Fruit fly (Drosophila melanogaster) whole organism, embryonic: ENCODE results near the gene trr.
A peak's percentile ranks its signal among the peaks of the same experiment; 100 is the strongest.

Experiments
- CG10543 ChIP-seq: fragments of 200-800 bp; sonication (Bioruptor generic); optimal IDR thresholded peaks from 3 replicates; lab custom pipeline; 2017; ENCODE audit warnings: missing biosample characterization, mild to moderate bottlenecking, missing genetic modification characterization, moderate library complexity
- CG10959 ChIP-seq: fragments of 200-800 bp; sonication (Bioruptor generic); IDR thresholded peaks from 2 replicates; pipeline ENCODE4 v1.3.6; 2022; ENCODE audit warnings: missing biosample characterization, missing genetic modification characterization
- CG14710 ChIP-seq: fragments of 200-800 bp; sonication (Bioruptor generic); optimal IDR thresholded peaks from 3 replicates; lab custom pipeline; 2019; ENCODE audit warnings: missing biosample characterization, mild to moderate bottlenecking, missing genetic modification characterization, moderate library complexity
- CG14965 ChIP-seq: fragments of 200-800 bp; sonication (Bioruptor generic); optimal IDR thresholded peaks from 2 replicates; lab custom pipeline; 2016; ENCODE audit warnings: missing biosample characterization, missing genetic modification characterization, borderline replicate concordance
- CG15696 ChIP-seq: fragments of 200-800 bp; sonication (Bioruptor generic); optimal IDR thresholded peaks from 2 replicates; lab custom pipeline; 2019; ENCODE audit warnings: missing biosample characterization, mild to moderate bottlenecking, missing genetic modification characterization, moderate library complexity
- CG16815 ChIP-seq: fragments of 200-800 bp; sonication (Bioruptor generic); optimal IDR thresholded peaks from 3 replicates; lab custom pipeline; 2017; ENCODE audit warnings: missing biosample characterization, mild to moderate bottlenecking, missing genetic modification characterization
- CG16863 ChIP-seq: fragments of 200-800 bp; sonication (Bioruptor generic); optimal IDR thresholded peaks from 3 replicates; lab custom pipeline; 2016; ENCODE audit warnings: missing biosample characterization, missing genetic modification characterization
- CG17802 ChIP-seq: fragments of 200-800 bp; sonication (Bioruptor generic); optimal IDR thresholded peaks from 2 replicates; lab custom pipeline; 2018; ENCODE audit warnings: missing biosample characterization, mild to moderate bottlenecking, missing genetic modification characterization, moderate library complexity
- CG1792 ChIP-seq: fragments of 200-800 bp; sonication (Bioruptor generic); optimal IDR thresholded peaks from 2 replicates; lab custom pipeline; 2016; ENCODE audit warnings: missing biosample characterization, missing genetic modification characterization
- CG18619 ChIP-seq: fragments of 200-800 bp; sonication (Bioruptor generic); optimal IDR thresholded peaks from 3 replicates; lab custom pipeline; 2017; ENCODE audit warnings: missing biosample characterization, mild to moderate bottlenecking, missing genetic modification characterization
- CG2678 ChIP-seq: fragments of 200-800 bp; sonication (Bioruptor generic); optimal IDR thresholded peaks from 3 replicates; lab custom pipeline; 2019; ENCODE audit warnings: missing biosample characterization, mild to moderate bottlenecking, missing genetic modification characterization, moderate library complexity
- CG31224 ChIP-seq: fragments of 200-800 bp; sonication (Bioruptor generic); IDR thresholded peaks from 2 replicates; pipeline ENCODE4 v1.3.6; 2022; ENCODE audit warnings: missing biosample characterization, missing genetic modification characterization
- CG31441 ChIP-seq: fragments of 200-800 bp; sonication (Bioruptor generic); IDR thresholded peaks from 2 replicates; pipeline ENCODE4 v1.3.6; 2022; ENCODE audit warnings: missing biosample characterization, missing genetic modification characterization
- CG34376 ChIP-seq: fragments of 200-800 bp; sonication (Bioruptor generic); optimal IDR thresholded peaks from 2 replicates; lab custom pipeline; 2018; ENCODE audit warnings: missing biosample characterization, mild to moderate bottlenecking, missing genetic modification characterization
- CG4328 ChIP-seq: fragments of 200-800 bp; sonication (Bioruptor generic); optimal IDR thresholded peaks from 3 replicates; lab custom pipeline; 2017; ENCODE audit warnings: missing biosample characterization, missing genetic modification reagents, missing genetic modification characterization
- CG5245 ChIP-seq: fragments of 200-800 bp; sonication (Bioruptor generic); optimal IDR thresholded peaks from 3 replicates; lab custom pipeline; 2016; ENCODE audit warnings: missing biosample characterization, missing genetic modification characterization
- CG6791 ChIP-seq: fragments of 200-800 bp; sonication (Bioruptor generic); IDR thresholded peaks from 3 replicates; pipeline ENCODE4 v1.3.6; 2022; ENCODE audit warnings: missing biosample characterization, missing genetic modification characterization; ENCODE audit not compliant: partially characterized antibody
- CG8089 ChIP-seq: fragments of 200-800 bp; sonication (Bioruptor generic); optimal IDR thresholded peaks from 3 replicates; lab custom pipeline; 2016; ENCODE audit warnings: missing biosample characterization, missing genetic modification characterization
- Deaf1 ChIP-seq: fragments of 200-800 bp; optimal IDR thresholded peaks from 3 replicates; lab custom pipeline; 2019; ENCODE audit warnings: missing biosample characterization, mild to moderate bottlenecking, missing genetic modification characterization, moderate library complexity
- Doc2 ChIP-seq: fragments of 200-800 bp; sonication (Bioruptor generic); IDR thresholded peaks from 2 replicates; pipeline ENCODE4 v1.3.6; 2022; ENCODE audit warnings: missing biosample characterization, missing genetic modification characterization
- Hand ChIP-seq: fragments of 200-800 bp; sonication (Bioruptor generic); optimal IDR thresholded peaks from 2 replicates; lab custom pipeline; 2017; ENCODE audit warnings: mild to moderate bottlenecking, missing biosample characterization, missing genetic modification reagents, missing genetic modification characterization
- HmgD ChIP-seq: fragments of 200-800 bp; sonication (Bioruptor generic); optimal IDR thresholded peaks from 3 replicates; lab custom pipeline; 2016; ENCODE audit warnings: missing biosample characterization, missing genetic modification characterization
- Hmx ChIP-seq: fragments of 200-800 bp; sonication (Bioruptor generic); optimal IDR thresholded peaks from 2 replicates; lab custom pipeline; 2016; ENCODE audit warnings: missing biosample characterization, missing genetic modification characterization
- Myb ChIP-seq: fragments of 200-800 bp; sonication (Bioruptor generic); optimal IDR thresholded peaks from 2 replicates; lab custom pipeline; 2016; ENCODE audit warnings: missing biosample characterization, missing genetic modification characterization
- NC2α ChIP-seq: fragments of 200-800 bp; sonication (Bioruptor generic); optimal IDR thresholded peaks from 2 replicates; lab custom pipeline; 2016; ENCODE audit warnings: missing biosample characterization, missing genetic modification characterization
- NFAT ChIP-seq: fragments of 200-800 bp; sonication (Bioruptor generic); IDR thresholded peaks from 2 replicates; pipeline ENCODE4 v1.3.6; 2022; ENCODE audit warnings: missing biosample characterization, missing genetic modification characterization
- Ptx1 ChIP-seq: fragments of 200-800 bp; sonication (Bioruptor generic); IDR thresholded peaks from 2 replicates; pipeline ENCODE4 v1.3.6; 2022; ENCODE audit warnings: missing biosample characterization, missing genetic modification characterization
- Six4 ChIP-seq: fragments of 200-800 bp; sonication (Bioruptor generic); optimal IDR thresholded peaks from 2 replicates; lab custom pipeline; 2016; ENCODE audit warnings: missing biosample characterization, missing genetic modification characterization
- Sry-δ ChIP-seq: fragments of 200-800 bp; sonication (Bioruptor generic); optimal IDR thresholded peaks from 2 replicates; lab custom pipeline; 2016; ENCODE audit warnings: missing biosample characterization, missing genetic modification characterization
- Stat92E ChIP-seq, 3 experiments: fragments of >200 bp in 2 of 3; fragments of 200-800 bp in 1 of 3; sonication (Bioruptor generic) in 1 of 3; optimal IDR thresholded peaks; 2 replicates each; lab custom pipeline; 2017 to 2019; ENCODE audit warnings: missing biosample characterization in 3 of 3, missing genetic modification characterization in 3 of 3, mild to moderate bottlenecking in 1 of 3, moderate library complexity in 1 of 3
- btn ChIP-seq: fragments of 200-800 bp; sonication (Bioruptor generic); optimal IDR thresholded peaks from 2 replicates; lab custom pipeline; 2016; ENCODE audit warnings: missing biosample characterization, missing genetic modification characterization
- caup ChIP-seq: fragments of 200-800 bp; sonication (Bioruptor generic); optimal IDR thresholded peaks from 3 replicates; lab custom pipeline; 2017; ENCODE audit warnings: missing biosample characterization, mild to moderate bottlenecking, missing genetic modification characterization, moderate library complexity; ENCODE audit not compliant: severe bottlenecking
- corto ChIP-seq: fragments of 200-800 bp; sonication (Bioruptor generic); optimal IDR thresholded peaks from 2 replicates; lab custom pipeline; 2016; ENCODE audit warnings: missing biosample characterization, mild to moderate bottlenecking, missing genetic modification characterization, moderate library complexity
- crp ChIP-seq, 2 experiments: fragments of 200-800 bp; sonication (Bioruptor generic); optimal IDR thresholded peaks; 2 replicates in 1 of 2; 3 replicates in 1 of 2; lab custom pipeline; 2017; ENCODE audit warnings: missing biosample characterization in 2 of 2, missing genetic modification characterization in 2 of 2, mild to moderate bottlenecking in 1 of 2, moderate library complexity in 1 of 2
- dmrt11E ChIP-seq: fragments of 200-800 bp; sonication (Bioruptor generic); optimal IDR thresholded peaks from 3 replicates; lab custom pipeline; 2018; ENCODE audit warnings: missing biosample characterization, mild to moderate bottlenecking, missing genetic modification characterization, moderate library complexity
- grn ChIP-seq: fragments of 200-800 bp; sonication (Bioruptor generic); optimal IDR thresholded peaks from 3 replicates; lab custom pipeline; 2017; ENCODE audit warnings: missing biosample characterization, missing genetic modification characterization
- jigr1 ChIP-seq: fragments of 200-800 bp; sonication (Bioruptor generic); IDR thresholded peaks from 3 replicates; pipeline ENCODE4 v1.3.6; 2022; ENCODE audit warnings: missing biosample characterization, missing genetic modification characterization
- kah ChIP-seq: fragments of 200-800 bp; sonication (Bioruptor generic); optimal IDR thresholded peaks from 2 replicates; lab custom pipeline; 2018; ENCODE audit warnings: missing biosample characterization, mild to moderate bottlenecking, missing genetic modification characterization
- lab ChIP-seq: fragments of 200-800 bp; sonication (Bioruptor generic); optimal IDR thresholded peaks from 3 replicates; lab custom pipeline; 2017; ENCODE audit warnings: missing biosample characterization, missing genetic modification characterization, mild to moderate bottlenecking, moderate library complexity, missing genetic modification reagents
- lola ChIP-seq, 3 experiments: fragments of >200 bp in 2 of 3; fragments of 200-800 bp in 1 of 3; sonication (Bioruptor generic) in 1 of 3; optimal IDR thresholded peaks; 2 replicates each; lab custom pipeline; 2017 to 2019; ENCODE audit warnings: missing biosample characterization in 3 of 3, missing genetic modification characterization in 3 of 3, mild to moderate bottlenecking in 1 of 3, moderate library complexity in 1 of 3
- nom ChIP-seq: fragments of 200-800 bp; sonication (Bioruptor generic); optimal IDR thresholded peaks from 2 replicates; lab custom pipeline; 2017; ENCODE audit warnings: missing biosample characterization, missing genetic modification characterization, mild to moderate bottlenecking, moderate library complexity, missing genetic modification reagents
- pzg ChIP-seq: fragments of 200-800 bp; sonication (Bioruptor generic); optimal IDR thresholded peaks from 3 replicates; lab custom pipeline; 2018; ENCODE audit warnings: missing biosample characterization, mild to moderate bottlenecking, missing genetic modification characterization, moderate library complexity
- row ChIP-seq: fragments of 200-800 bp; sonication (Bioruptor generic); IDR thresholded peaks from 3 replicates; pipeline ENCODE4 v1.3.6; 2022; ENCODE audit warnings: missing biosample characterization, missing genetic modification characterization
- ssp ChIP-seq: fragments of 200-800 bp; sonication (Bioruptor generic); IDR thresholded peaks from 2 replicates; pipeline ENCODE4 v1.3.6; 2022; ENCODE audit warnings: missing biosample characterization, missing genetic modification characterization
- trh ChIP-seq: fragments of 200-800 bp; sonication (Bioruptor generic); optimal IDR thresholded peaks from 2 replicates; lab custom pipeline; 2016; ENCODE audit warnings: missing biosample characterization, missing genetic modification characterization
- twi ChIP-seq: fragments of 200-800 bp; optimal IDR thresholded peaks from 2 replicates; lab custom pipeline; 2019; ENCODE audit warnings: missing biosample characterization, mild to moderate bottlenecking, missing genetic modification characterization, moderate library complexity
- unc-4 ChIP-seq: fragments of 200-800 bp; sonication (Bioruptor generic); IDR thresholded peaks from 2 replicates; pipeline ENCODE4 v1.3.6; 2022; ENCODE audit warnings: missing biosample characterization, missing genetic modification characterization; ENCODE audit not compliant: partially characterized antibody
- z ChIP-seq: fragments of 200-800 bp; sonication (Bioruptor generic); IDR thresholded peaks from 3 replicates; pipeline ENCODE4 v1.3.6; 2022; ENCODE audit warnings: missing biosample characterization, missing genetic modification characterization

trr gene

dm6 chrX:1922765-1923501 is 33.2 kb upstream of the trr start, which contains the start of the genes eIF2Bepsilon and Ocrl (continued):
- no peak for TF ChIP-seq CG8089 (GFP tag; lab: Kevin White, UChicago)
- TF ChIP-seq btn (GFP tag; lab: Kevin White, UChicago): no peak
- peak in 1 of 2 experiments; percentile 35 for TF ChIP-seq crp (GFP tag; optimal IDR thresholded peaks at IDR 0.05; lab: Kevin White, UChicago)
- TF ChIP-seq CG4328 (GFP tag; lab: Kevin White, UChicago): no peak
- no peak for TF ChIP-seq CG16815
- 0 out of 2 replicates have a peak, but pooled peaks have one; percentile 20 for TF ChIP-seq unc-4
- TF ChIP-seq Sry-δ (GFP tag; lab: Kevin White, UChicago): peak; percentile 61
- TF ChIP-seq caup (GFP tag; lab: Kevin White, UChicago): no peak
- TF ChIP-seq CG31224 (GFP tag; lab: Robert Waterston, UW): no peak
- peak; percentile 73 for TF ChIP-seq HmgD (GFP tag; lab: Kevin White, UChicago)
- TF ChIP-seq CG10959 (GFP tag; lab: Robert Waterston, UW): no peak
- TF ChIP-seq CG31441 (GFP tag; lab: Robert Waterston, UW): no peak
- no peak for TF ChIP-seq lola (GFP tag; optimal IDR thresholded peaks at IDR 0.05; lab: Kevin White, UChicago)
- TF ChIP-seq Stat92E (GFP tag; optimal IDR thresholded peaks at IDR 0.05; lab: Kevin White, UChicago): peak in 1 of 3 experiments; percentile 6
- no peak for TF ChIP-seq CG15696 (tag; lab: Kevin White, UChicago)
- TF ChIP-seq lab (GFP tag; lab: Kevin White, UChicago): no peak
- no peak for TF ChIP-seq CG1792 (GFP tag; lab: Kevin White, UChicago)
- TF ChIP-seq Doc2 (GFP tag; lab: Robert Waterston, UW): no peak
- TF ChIP-seq CG2678 (tag; lab: Kevin White, UChicago): no peak
- no peak for TF ChIP-seq dmrt11E (tag; lab: Kevin White, UChicago)
- no peak for TF ChIP-seq grn (GFP tag; lab: Kevin White, UChicago)
- no peak for TF ChIP-seq z (GFP tag; lab: Robert Waterston, UW)
- no peak for TF ChIP-seq trh (GFP tag; lab: Kevin White, UChicago)
- no peak for TF ChIP-seq ssp
- TF ChIP-seq CG16863 (GFP tag; lab: Kevin White, UChicago): no peak
- no peak for TF ChIP-seq NC2α (GFP tag; lab: Kevin White, UChicago)
- peak; percentile 98 for TF ChIP-seq pzg (GFP tag; lab: Kevin White, UChicago)
- no peak for TF ChIP-seq twi (tag; lab: Kevin White, UChicago)
- peak; percentile 38 for TF ChIP-seq kah
- no peak for TF ChIP-seq CG18619 (GFP tag; lab: Kevin White, UChicago)
- peak; percentile 62 for TF ChIP-seq CG14710 (tag; lab: Kevin White, UChicago)
- TF ChIP-seq Myb (GFP tag; lab: Kevin White, UChicago): peak; percentile 86
- TF ChIP-seq CG10543 (GFP tag; lab: Kevin White, UChicago): peak; percentile 28
- TF ChIP-seq CG34376: peak; percentile 14
- no peak for TF ChIP-seq nom (GFP tag; lab: Kevin White, UChicago)
- TF ChIP-seq CG6791 (GFP tag; lab: Robert Waterston, UW): no peak
- peak; percentile 63 for TF ChIP-seq Deaf1 (tag; lab: Kevin White, UChicago)
- TF ChIP-seq CG17802: no peak
- TF ChIP-seq row (GFP tag; lab: Robert Waterston, UW): peak; percentile 23; the same call in 1 of the 3 replicates
- TF ChIP-seq CG5245 (GFP tag; lab: Kevin White, UChicago): no peak
- 0 out of 2 replicates have a peak, but pooled peaks have one; percentile 4 for TF ChIP-seq NFAT (GFP tag; lab: Robert Waterston, UW)
- no peak for TF ChIP-seq corto
- TF ChIP-seq Six4 (GFP tag; lab: Kevin White, UChicago): no peak
- TF ChIP-seq Ptx1: no peak
- TF ChIP-seq CG14965: no peak
- TF ChIP-seq jigr1: no peak
- TF ChIP-seq Hand (GFP tag; lab: Kevin White, UChicago): no peak
- TF ChIP-seq Hmx (GFP tag; lab: Kevin White, UChicago): no peak
